Fruit fly (Drosophila melanogaster) whole organism, embryonic: Measurements from ENCODE around the gene CG17816.

Experiments used
- Bgb ChIP-seq: fragments of 200-800 bp; sonication (Bioruptor generic); IDR thresholded peaks from 2 replicates; pipeline ENCODE4 v1.3.6; 2022; ENCODE audit warnings: missing biosample characterization, missing genetic modification characterization; ENCODE audit not compliant: partially characterized antibody
- CG11456 ChIP-seq: fragments of 200-800 bp; sonication (Bioruptor generic); IDR thresholded peaks from 3 replicates; pipeline ENCODE4 v1.3.6; 2022; ENCODE audit warnings: missing biosample characterization, missing genetic modification characterization
- CG13287 ChIP-seq: fragments of 200-800 bp; sonication (Bioruptor generic); IDR thresholded peaks from 2 replicates; pipeline ENCODE4 v1.3.6; 2022; ENCODE audit warnings: missing biosample characterization, missing genetic modification characterization; ENCODE audit not compliant: partially characterized antibody
- CG13424 ChIP-seq: fragments of 200-800 bp; sonication (Bioruptor generic); optimal IDR thresholded peaks from 2 replicates; lab custom pipeline; 2019; ENCODE audit warnings: missing biosample characterization, mild to moderate bottlenecking, missing genetic modification characterization, moderate library complexity
- CG14667 ChIP-seq: fragments of 200-800 bp; sonication (Bioruptor generic); IDR thresholded peaks from 2 replicates; pipeline ENCODE4 v1.3.6; 2022; ENCODE audit warnings: missing biosample characterization, missing genetic modification characterization
- CG16779 ChIP-seq: fragments of 200-800 bp; sonication (Bioruptor generic); IDR thresholded peaks from 2 replicates; pipeline ENCODE4 v1.3.6; 2022; ENCODE audit warnings: missing biosample characterization, missing genetic modification characterization
- CG18599 ChIP-seq: fragments of 200-800 bp; sonication (Bioruptor generic); optimal IDR thresholded peaks from 3 replicates; lab custom pipeline; 2017; ENCODE audit warnings: missing biosample characterization, missing genetic modification characterization, mild to moderate bottlenecking, moderate library complexity, missing genetic modification reagents
- CG32532 ChIP-seq: fragments of 200-800 bp; sonication (Bioruptor generic); IDR thresholded peaks from 2 replicates; pipeline ENCODE4 v1.3.6; 2022; ENCODE audit warnings: missing biosample characterization, missing genetic modification characterization
- CG3407 ChIP-seq: fragments of 200-800 bp; sonication (Bioruptor generic); optimal IDR thresholded peaks from 2 replicates; lab custom pipeline; 2018; ENCODE audit warnings: missing biosample characterization, mild to moderate bottlenecking, missing genetic modification characterization
- CG4854 ChIP-seq: fragments of 200-800 bp; sonication (Bioruptor generic); optimal IDR thresholded peaks from 2 replicates; lab custom pipeline; 2016; ENCODE audit warnings: missing biosample characterization, missing genetic modification characterization, inconsistent platforms
- CG6272 ChIP-seq: fragments of 200-800 bp; sonication (Bioruptor generic); IDR thresholded peaks from 2 replicates; pipeline ENCODE4 v1.3.6; 2022; ENCODE audit warnings: missing biosample characterization, missing genetic modification characterization
- CG6689 ChIP-seq: fragments of 200-800 bp; sonication (Bioruptor generic); IDR thresholded peaks from 2 replicates; pipeline ENCODE4 v1.3.6; 2022; ENCODE audit warnings: missing biosample characterization, missing genetic modification characterization
- CG6791 ChIP-seq: fragments of 200-800 bp; sonication (Bioruptor generic); IDR thresholded peaks from 3 replicates; pipeline ENCODE4 v1.3.6; 2022; ENCODE audit warnings: missing biosample characterization, missing genetic modification characterization; ENCODE audit not compliant: partially characterized antibody
- CG7839 ChIP-seq: fragments of 200-800 bp; sonication (Bioruptor generic); optimal IDR thresholded peaks from 3 replicates; lab custom pipeline; 2018; ENCODE audit warnings: missing biosample characterization, mild to moderate bottlenecking, missing genetic modification characterization, moderate library complexity
- CG7963 ChIP-seq: fragments of 200-800 bp; sonication (Bioruptor generic); IDR thresholded peaks from 3 replicates; pipeline ENCODE4 v1.3.6; 2022; ENCODE audit warnings: missing biosample characterization, missing genetic modification characterization; ENCODE audit not compliant: partially characterized antibody
- Camta ChIP-seq: fragments of 200-800 bp; sonication (Bioruptor generic); optimal IDR thresholded peaks from 2 replicates; lab custom pipeline; 2016; ENCODE audit warnings: missing biosample characterization, missing genetic modification characterization
- Dek ChIP-seq: fragments of 200-800 bp; sonication (Bioruptor generic); optimal IDR thresholded peaks from 3 replicates; lab custom pipeline; 2019; ENCODE audit warnings: missing biosample characterization, mild to moderate bottlenecking, missing genetic modification characterization, moderate library complexity
- Hsf ChIP-seq: fragments of 200-800 bp; sonication (Bioruptor generic); optimal IDR thresholded peaks from 3 replicates; lab custom pipeline; 2016; ENCODE audit warnings: missing biosample characterization, missing genetic modification characterization
- Kr ChIP-seq: fragments of 200-800 bp; sonication (Bioruptor generic); optimal IDR thresholded peaks from 2 replicates; lab custom pipeline; 2017; ENCODE audit warnings: missing biosample characterization, mild to moderate bottlenecking, missing genetic modification characterization
- Lim3 ChIP-seq: fragments of 200-800 bp; sonication (Bioruptor generic); IDR thresholded peaks from 2 replicates; pipeline ENCODE4 v1.3.6; 2022; ENCODE audit warnings: missing biosample characterization, missing genetic modification characterization
- Mes4 ChIP-seq: fragments of 200-800 bp; sonication (Bioruptor generic); optimal IDR thresholded peaks from 2 replicates; lab custom pipeline; 2016; ENCODE audit warnings: missing biosample characterization, missing genetic modification characterization
- Myb ChIP-seq: fragments of 200-800 bp; sonication (Bioruptor generic); optimal IDR thresholded peaks from 2 replicates; lab custom pipeline; 2016; ENCODE audit warnings: missing biosample characterization, missing genetic modification characterization
- NC2α ChIP-seq: fragments of 200-800 bp; sonication (Bioruptor generic); optimal IDR thresholded peaks from 2 replicates; lab custom pipeline; 2016; ENCODE audit warnings: missing biosample characterization, missing genetic modification characterization
- Poxn ChIP-seq: fragments of 200-800 bp; sonication (Bioruptor generic); IDR thresholded peaks from 2 replicates; pipeline ENCODE4 v1.3.6; 2022; ENCODE audit warnings: missing biosample characterization, missing genetic modification characterization
- Ptx1 ChIP-seq: fragments of 200-800 bp; sonication (Bioruptor generic); IDR thresholded peaks from 2 replicates; pipeline ENCODE4 v1.3.6; 2022; ENCODE audit warnings: missing biosample characterization, missing genetic modification characterization
- Ravus ChIP-seq: fragments of 200-800 bp; sonication (Bioruptor generic); IDR thresholded peaks from 2 replicates; pipeline ENCODE4 v1.3.6; 2022; ENCODE audit warnings: missing biosample characterization, missing genetic modification characterization
- abd-A ChIP-seq: fragments of 200-800 bp; sonication (Bioruptor generic); optimal IDR thresholded peaks from 3 replicates; lab custom pipeline; 2019; ENCODE audit warnings: missing biosample characterization, mild to moderate bottlenecking, missing genetic modification characterization, moderate library complexity
- ac ChIP-seq: fragments of 200-800 bp; sonication (Bioruptor generic); optimal IDR thresholded peaks from 3 replicates; lab custom pipeline; 2017; ENCODE audit warnings: missing biosample characterization, mild to moderate bottlenecking, missing genetic modification characterization
- ase ChIP-seq: fragments of 200-800 bp; sonication (Bioruptor generic); IDR thresholded peaks from 3 replicates; pipeline ENCODE4 v1.3.6; 2022; ENCODE audit warnings: missing biosample characterization, missing genetic modification characterization
- bowl ChIP-seq: fragments of 200-800 bp; sonication (Bioruptor generic); IDR thresholded peaks from 2 replicates; pipeline ENCODE4 v1.3.6; 2022; ENCODE audit warnings: missing biosample characterization, missing genetic modification characterization
- cas ChIP-seq: fragments of 200-800 bp; sonication (Bioruptor generic); IDR thresholded peaks from 2 replicates; pipeline ENCODE4 v1.3.6; 2022; ENCODE audit warnings: missing biosample characterization, missing genetic modification characterization
- chif ChIP-seq, 2 experiments: fragments of 200-800 bp; sonication (Bioruptor generic); optimal IDR thresholded peaks; 3 replicates each; lab custom pipeline; 2016; ENCODE audit warnings: missing biosample characterization in 2 of 2, missing genetic modification characterization in 2 of 2
- dpn ChIP-seq, 2 experiments: fragments of 200-800 bp; sonication (Bioruptor generic); optimal IDR thresholded peaks; 3 replicates each; lab custom pipeline; 2016; ENCODE audit warnings: missing biosample characterization in 2 of 2, missing genetic modification characterization in 2 of 2
- exex ChIP-seq: fragments of 200-800 bp; sonication (Bioruptor generic); optimal IDR thresholded peaks from 4 replicates; lab custom pipeline; 2018; ENCODE audit warnings: missing biosample characterization, mild to moderate bottlenecking, missing genetic modification characterization, moderate library complexity
- fru ChIP-seq: fragments of >200 bp; optimal IDR thresholded peaks from 2 replicates; lab custom pipeline; 2017
- gce ChIP-seq: fragments of 200-800 bp; sonication (Bioruptor generic); IDR thresholded peaks from 3 replicates; pipeline ENCODE4 v1.3.6; 2022; ENCODE audit warnings: missing biosample characterization, missing genetic modification characterization
- h ChIP-seq: fragments of >200 bp; optimal IDR thresholded peaks from 2 replicates; lab custom pipeline; 2017
- ind ChIP-seq: fragments of 200-800 bp; sonication (Bioruptor generic); optimal IDR thresholded peaks from 3 replicates; lab custom pipeline; 2016; ENCODE audit warnings: missing biosample characterization, missing genetic modification characterization
- jumu ChIP-seq: fragments of 200-800 bp; sonication (Bioruptor generic); optimal IDR thresholded peaks from 3 replicates; lab custom pipeline; 2016; ENCODE audit warnings: missing biosample characterization, missing genetic modification characterization
- kah ChIP-seq: fragments of 200-800 bp; sonication (Bioruptor generic); optimal IDR thresholded peaks from 2 replicates; lab custom pipeline; 2018; ENCODE audit warnings: missing biosample characterization, mild to moderate bottlenecking, missing genetic modification characterization
- kay ChIP-seq: fragments of 200-800 bp; sonication (Bioruptor generic); optimal IDR thresholded peaks from 2 replicates; lab custom pipeline; 2016; ENCODE audit warnings: missing biosample characterization, missing genetic modification characterization
- luna ChIP-seq: fragments of 200-800 bp; sonication (Bioruptor generic); optimal IDR thresholded peaks from 2 replicates; lab custom pipeline; 2016; ENCODE audit warnings: missing biosample characterization, missing genetic modification characterization
- nerfin-1 ChIP-seq: fragments of 200-800 bp; sonication (Bioruptor generic); optimal IDR thresholded peaks from 3 replicates; lab custom pipeline; 2019; ENCODE audit warnings: missing biosample characterization, mild to moderate bottlenecking, missing genetic modification characterization, moderate library complexity
- oc ChIP-seq: fragments of 200-800 bp; sonication (Bioruptor generic); optimal IDR thresholded peaks from 2 replicates; lab custom pipeline; 2018; ENCODE audit warnings: missing biosample characterization, mild to moderate bottlenecking, missing genetic modification characterization, moderate library complexity
- pb ChIP-seq: fragments of 200-800 bp; sonication (Bioruptor generic); optimal IDR thresholded peaks from 3 replicates; lab custom pipeline; 2016; ENCODE audit warnings: missing biosample characterization, missing genetic modification characterization
- pho ChIP-seq: fragments of 200-800 bp; sonication (Bioruptor generic); optimal IDR thresholded peaks from 2 replicates; lab custom pipeline; 2016; ENCODE audit warnings: missing biosample characterization, missing genetic modification characterization
- sna ChIP-seq: fragments of 200-800 bp; sonication (Bioruptor generic); IDR thresholded peaks from 2 replicates; pipeline ENCODE4 v1.3.6; 2022; ENCODE audit warnings: missing biosample characterization, missing genetic modification characterization; ENCODE audit not compliant: partially characterized antibody
- sob ChIP-seq: fragments of 200-800 bp; sonication (Bioruptor generic); IDR thresholded peaks from 2 replicates; pipeline ENCODE4 v1.3.6; 2022; ENCODE audit warnings: missing biosample characterization, missing genetic modification characterization
- sr ChIP-seq: fragments of 200-800 bp; sonication (Bioruptor generic); IDR thresholded peaks from 3 replicates; pipeline ENCODE4 v1.3.6; 2022; ENCODE audit warnings: missing biosample characterization, missing genetic modification characterization
- ssp ChIP-seq: fragments of 200-800 bp; sonication (Bioruptor generic); IDR thresholded peaks from 2 replicates; pipeline ENCODE4 v1.3.6; 2022; ENCODE audit warnings: missing biosample characterization, missing genetic modification characterization
- tgo ChIP-seq: fragments of 200-800 bp; sonication (Bioruptor generic); IDR thresholded peaks from 3 replicates; pipeline ENCODE4 v1.3.6; 2022; ENCODE audit warnings: missing biosample characterization, missing genetic modification characterization
- trh ChIP-seq: fragments of 200-800 bp; sonication (Bioruptor generic); optimal IDR thresholded peaks from 2 replicates; lab custom pipeline; 2016; ENCODE audit warnings: missing biosample characterization, missing genetic modification characterization
- unpg ChIP-seq: fragments of 200-800 bp; sonication (Bioruptor generic); optimal IDR thresholded peaks from 3 replicates; lab custom pipeline; 2018; ENCODE audit warnings: missing biosample characterization, mild to moderate bottlenecking, missing genetic modification characterization, moderate library complexity

CG17816 gene

dm6 chr3R:7821559-7821958, 65.0 kb downstream of the CG17816 start (continued):
- no peak for TF ChIP-seq trh (GFP tag; lab: Kevin White, UChicago)
- TF ChIP-seq CG4854 = no peak
- TF ChIP-seq Ravus (GFP tag; lab: Robert Waterston, UW) = no peak
- peak; percentile 42 for TF ChIP-seq Hsf (GFP tag; lab: Kevin White, UChicago)
- TF ChIP-seq CG6689 = peak; percentile 49
- TF ChIP-seq CG7963 (GFP tag; lab: Robert Waterston, UW) = no peak
- no peak for TF ChIP-seq Myb (GFP tag; lab: Kevin White, UChicago)
- TF ChIP-seq CG6791 = no peak
- TF ChIP-seq kah (GFP tag; lab: Kevin White, UChicago) = no peak
- TF ChIP-seq Kr (GFP tag; lab: Kevin White, UChicago) = no peak
- TF ChIP-seq ase (GFP tag; lab: Robert Waterston, UW) = no peak
- TF ChIP-seq Dek (tag; lab: Kevin White, UChicago) = peak; percentile 37
- no peak for TF ChIP-seq h (lab: Kevin White, UChicago)
- peak; percentile 45 for TF ChIP-seq Ptx1
- TF ChIP-seq sob = 0 out of 2 replicates have a peak, but pooled peaks have one; percentile 22
- peak; percentile 49 for TF ChIP-seq CG32532 (GFP tag; lab: Robert Waterston, UW)
- TF ChIP-seq bowl (GFP tag; lab: Robert Waterston, UW) = no peak
- no peak for TF ChIP-seq exex (tag; lab: Kevin White, UChicago)
- no peak for TF ChIP-seq chif (GFP tag; optimal IDR thresholded peaks at IDR 0.05; lab: Kevin White, UChicago)
- TF ChIP-seq Camta (GFP tag; lab: Kevin White, UChicago) = no peak
- TF ChIP-seq nerfin-1 = no peak
- no peak for TF ChIP-seq sna (GFP tag; lab: Robert Waterston, UW)
- TF ChIP-seq CG18599 = peak; percentile 84
- TF ChIP-seq abd-A (tag; lab: Kevin White, UChicago) = no peak
- no peak for TF ChIP-seq ind (GFP tag; lab: Kevin White, UChicago)
- TF ChIP-seq fru (lab: Kevin White, UChicago) = no peak
- no peak for TF ChIP-seq Lim3 (GFP tag; lab: Robert Waterston, UW)
- no peak for TF ChIP-seq unpg (GFP tag; lab: Kevin White, UChicago)
- TF ChIP-seq kay = no peak
- TF ChIP-seq sr (GFP tag; lab: Robert Waterston, UW) = no peak
- no peak for TF ChIP-seq CG3407 (GFP tag; lab: Kevin White, UChicago)
- no peak for TF ChIP-seq jumu (GFP tag; lab: Kevin White, UChicago)
- no peak for TF ChIP-seq CG13287 (GFP tag; lab: Robert Waterston, UW)
- peak in 1 of 2 experiments; percentile 11 for TF ChIP-seq dpn (GFP tag; optimal IDR thresholded peaks at IDR 0.05; lab: Kevin White, UChicago)
- no peak for TF ChIP-seq Poxn (GFP tag; lab: Robert Waterston, UW)
- TF ChIP-seq cas = no peak
- no peak for TF ChIP-seq pb
- TF ChIP-seq gce = no peak
- no peak for TF ChIP-seq CG14667 (GFP tag; lab: Robert Waterston, UW)
- peak; percentile 43; the same call in 2 of the 3 replicates for TF ChIP-seq tgo (GFP tag; lab: Robert Waterston, UW)
- TF ChIP-seq CG16779 = no peak
- peak; percentile 52 for TF ChIP-seq CG7839
- no peak for TF ChIP-seq ac
- no peak for TF ChIP-seq NC2α (GFP tag; lab: Kevin White, UChicago)
- no peak for TF ChIP-seq Mes4 (GFP tag; lab: Kevin White, UChicago)
- TF ChIP-seq pho (GFP tag; lab: Kevin White, UChicago) = peak; percentile 46
- no peak for TF ChIP-seq Bgb
- TF ChIP-seq CG11456 (GFP tag; lab: Robert Waterston, UW) = no peak
- no peak for TF ChIP-seq CG6272 (GFP tag; lab: Robert Waterston, UW)
- peak; percentile 49; the same call in 1 of the 2 replicates for TF ChIP-seq ssp (GFP tag; lab: Robert Waterston, UW)
- TF ChIP-seq CG13424 (tag; lab: Kevin White, UChicago) = peak; percentile 50
- TF ChIP-seq luna = no peak
- TF ChIP-seq oc (tag; lab: Kevin White, UChicago) = no peak
